Worm (Caenorhabditis elegans): Measurements from ENCODE around the gene unc-31.

Gene unc-31

DNA sequence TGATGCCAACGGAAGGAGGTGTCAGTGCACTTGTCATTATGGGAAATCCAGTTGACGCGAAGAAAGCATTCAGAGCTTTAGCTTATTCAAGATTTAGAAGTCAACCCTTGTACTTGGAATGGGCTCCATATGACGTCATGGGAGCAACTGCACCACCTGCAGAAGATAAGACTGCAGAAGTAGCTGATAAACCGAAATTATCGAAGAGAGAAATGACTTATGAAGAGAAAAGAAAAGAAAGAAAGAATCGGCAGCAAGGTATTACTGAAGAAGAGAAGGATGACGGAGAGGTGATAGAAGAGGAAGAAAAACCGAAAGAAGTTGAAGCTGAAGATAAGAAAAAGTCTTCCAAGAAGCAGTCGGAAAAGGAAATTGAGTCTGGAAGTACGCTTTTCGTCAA, 45.5 kb upstream of the unc-31 start:
- TF ChIP-seq ceh-83 (GFP tag; optimal IDR thresholded peaks at IDR 0.05) (no peak), pha-4 (tag; optimal IDR thresholded peaks at IDR 0.05) (no peak), M03D4.4 (tag; optimal IDR thresholded peaks at IDR 0.05) (no peak), cnd-1 (tag; optimal IDR thresholded peaks at IDR 0.05) (no peak), nhr-2 (tag; optimal IDR thresholded peaks at IDR 0.05) (no peak), unc-39 (tag; optimal IDR thresholded peaks at IDR 0.05) (no peak), drap-1 (GFP tag; optimal IDR thresholded peaks at IDR 0.05) (no peak)

DNA sequence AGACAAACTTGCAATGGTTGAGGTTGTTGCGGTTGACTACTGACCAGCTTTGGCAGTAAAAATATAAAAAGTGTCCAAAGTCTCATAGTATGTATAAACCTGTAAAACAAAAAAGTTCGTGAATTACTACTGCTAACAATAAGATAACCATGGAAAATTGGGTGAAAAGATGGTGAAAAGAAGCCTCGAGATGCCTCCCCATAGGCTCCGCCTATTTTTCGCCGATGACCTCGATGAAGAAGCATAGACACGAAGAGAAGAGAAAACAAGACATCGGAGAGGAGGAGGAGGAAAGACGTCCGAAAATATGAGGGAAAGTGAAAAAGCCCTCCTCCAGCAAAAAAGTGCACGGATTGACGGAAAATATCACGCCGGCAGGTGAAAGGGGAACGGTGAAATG, 32.2 kb upstream of the unc-31 start, which contains the start of gene T23F6.5:
Gene T23F6.5 (minus strand): TSS at position 101 of the 400 bp plus-strand sequence.
- TF ChIP-seq ceh-83 (GFP tag; optimal IDR thresholded peaks at IDR 0.05) (no peak), blmp-1 (tag; optimal IDR thresholded peaks at IDR 0.05) (peak; percentile 29)

DNA sequence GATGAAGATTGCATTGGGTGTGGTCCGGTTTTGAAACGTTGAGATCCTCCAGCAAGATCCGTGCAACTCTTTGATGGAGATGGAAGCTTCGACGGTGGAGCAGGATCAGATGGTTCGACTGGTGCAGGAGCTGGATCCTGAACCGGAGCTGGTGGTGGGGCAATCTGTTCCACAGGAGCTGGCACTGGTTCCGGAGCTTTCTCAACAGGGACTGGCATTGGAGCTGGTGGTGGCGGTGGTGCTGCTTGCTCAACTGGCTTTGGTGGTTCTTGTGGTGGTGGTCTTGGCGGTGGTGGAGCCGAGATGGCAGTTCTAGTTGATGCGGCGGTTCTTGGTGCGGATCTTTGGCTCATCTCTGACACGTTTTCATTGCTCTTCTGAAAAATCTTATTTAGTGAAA, 30.0 kb upstream of the unc-31 start:
- TF ChIP-seq ceh-39 (tag; optimal IDR thresholded peaks at IDR 0.05) (no peak), ztf-11 (tag; optimal IDR thresholded peaks at IDR 0.05) (no peak)

DNA sequence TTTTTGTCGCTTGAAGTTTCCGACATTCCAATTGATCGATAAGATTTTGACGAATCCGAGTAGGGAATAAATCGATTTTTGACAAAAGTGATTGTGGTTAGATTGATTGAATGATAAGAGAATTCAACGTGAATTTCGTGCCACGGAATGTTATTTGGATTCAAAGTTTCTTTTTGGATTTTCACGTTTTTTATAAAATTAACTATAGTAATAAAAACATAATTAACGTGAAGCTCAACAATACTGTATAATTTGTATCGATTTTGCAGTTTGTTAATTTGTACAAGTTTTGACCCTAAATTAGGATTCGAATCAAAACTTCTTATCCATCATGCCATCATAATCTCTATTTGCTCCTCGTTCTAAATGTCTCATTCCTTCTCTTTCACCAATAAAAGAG, 29.0 kb upstream of the unc-31 start, which contains the start of gene C36H8.1:
Gene C36H8.1 (minus strand): TSS at position 101 of the 400 bp plus-strand sequence.
- TF ChIP-seq flh-1 (GFP tag; optimal IDR thresholded peaks at IDR 0.05): no peak
- no peak for TF ChIP-seq nhr-28 (tag; optimal IDR thresholded peaks at IDR 0.05)
- TF ChIP-seq elt-3 (tag; optimal IDR thresholded peaks at IDR 0.05): no peak
- no peak for TF ChIP-seq ceh-43 (GFP tag; optimal IDR thresholded peaks at IDR 0.05)
- no peak for TF ChIP-seq nhr-12 (tag; optimal IDR thresholded peaks at IDR 0.05)
- no peak for TF ChIP-seq cnd-1 (tag; optimal IDR thresholded peaks at IDR 0.05)
- no peak for TF ChIP-seq hlh-1 (tag; optimal IDR thresholded peaks at IDR 0.05)
- no peak for TF ChIP-seq mls-2 (tag; optimal IDR thresholded peaks at IDR 0.05)
- no peak for TF ChIP-seq elt-1 (tag; optimal IDR thresholded peaks at IDR 0.05; ENCODE audit: borderline replicate concordance, insufficient read depth)
- TF ChIP-seq M03D4.4 (tag; optimal IDR thresholded peaks at IDR 0.05): no peak
- no peak for TF ChIP-seq unc-120 (tag; optimal IDR thresholded peaks at IDR 0.05; ENCODE audit: poor library complexity, severe bottlenecking)
- no peak for TF ChIP-seq zip-8 (tag; optimal IDR thresholded peaks at IDR 0.05)
- TF ChIP-seq sptf-1 (tag; optimal IDR thresholded peaks at IDR 0.05): no peak
- TF ChIP-seq ztf-11 (tag; optimal IDR thresholded peaks at IDR 0.05): no peak
- no peak for TF ChIP-seq nhr-2 (tag; optimal IDR thresholded peaks at IDR 0.05)
- no peak for TF ChIP-seq sem-2 (GFP tag; optimal IDR thresholded peaks at IDR 0.05)
- TF ChIP-seq nhr-76 (tag; optimal IDR thresholded peaks at IDR 0.05): no peak
- TF ChIP-seq pha-4 (tag; optimal IDR thresholded peaks at IDR 0.05): no peak

DNA sequence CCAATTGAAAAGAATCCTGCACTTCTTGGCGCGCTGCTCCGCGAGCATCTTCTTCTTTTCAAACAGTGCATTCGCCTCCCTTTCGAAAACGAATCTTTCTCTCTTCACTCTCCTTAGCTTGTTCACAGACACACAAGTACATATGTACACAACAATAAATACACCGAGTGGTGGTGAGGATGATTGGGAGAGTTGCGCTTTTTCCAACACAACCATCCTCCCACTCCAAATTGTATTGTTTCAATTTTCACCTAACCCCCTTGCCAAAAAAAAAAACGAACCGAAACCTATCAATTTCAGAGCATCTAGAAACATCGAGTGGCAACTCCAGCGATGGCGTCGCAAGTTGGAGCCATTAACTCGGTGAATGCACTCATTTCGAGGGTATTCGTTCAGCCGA, 27.4 kb upstream of the unc-31 start, which contains the start of gene inx-6:
Gene inx-6 (plus strand): TSS at position 301 of the 400 bp plus-strand sequence.
- TF ChIP-seq unc-62 (GFP tag; optimal IDR thresholded peaks at IDR 0.05): no peak
- no peak for TF ChIP-seq lsy-2 (tag; optimal IDR thresholded peaks at IDR 0.05)
- no peak for TF ChIP-seq nhr-2 (tag; optimal IDR thresholded peaks at IDR 0.05)
- no peak for TF ChIP-seq cnd-1 (tag; optimal IDR thresholded peaks at IDR 0.05)
- TF ChIP-seq mab-5 (tag; optimal IDR thresholded peaks at IDR 0.05): no peak
- no peak for TF ChIP-seq snpc-4 (tag; optimal IDR thresholded peaks at IDR 0.05)
- TF ChIP-seq ham-2 (GFP tag; optimal IDR thresholded peaks at IDR 0.05): no peak
- TF ChIP-seq ces-1 (GFP tag; optimal IDR thresholded peaks at IDR 0.05): no peak
- no peak for TF ChIP-seq elt-3 (tag; optimal IDR thresholded peaks at IDR 0.05)

DNA sequence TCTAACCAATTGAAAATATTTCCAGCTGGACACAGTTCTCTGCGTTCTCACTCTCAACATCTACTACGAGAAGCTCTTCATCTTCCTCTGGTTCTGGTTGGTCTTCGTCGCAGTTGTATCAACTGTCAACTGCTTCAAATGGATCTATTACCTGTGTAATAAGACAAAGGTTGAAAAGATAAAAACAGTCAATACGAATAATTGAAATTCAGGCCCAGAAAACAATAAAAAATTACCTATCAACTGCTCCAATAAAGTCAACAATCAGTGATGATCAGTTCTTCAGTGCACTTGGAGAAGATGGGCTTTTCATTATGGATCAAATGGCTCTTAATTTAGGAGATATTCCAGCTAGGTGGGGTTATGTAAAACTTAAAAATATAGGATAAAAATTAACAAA, 24.9 kb upstream of the unc-31 start:
- TF ChIP-seq lin-13 (tag; optimal IDR thresholded peaks at IDR 0.05) (no peak), pha-4 (tag; optimal IDR thresholded peaks at IDR 0.05) (no peak), mab-5 (tag; optimal IDR thresholded peaks at IDR 0.05) (no peak), ces-1 (GFP tag; optimal IDR thresholded peaks at IDR 0.05) (no peak), sptf-1 (tag; optimal IDR thresholded peaks at IDR 0.05) (no peak), ceh-83 (GFP tag; optimal IDR thresholded peaks at IDR 0.05) (no peak), lin-32 (GFP tag; optimal IDR thresholded peaks at IDR 0.05) (no peak), nhr-2 (tag; optimal IDR thresholded peaks at IDR 0.05) (no peak), nhr-12 (tag; optimal IDR thresholded peaks at IDR 0.05) (no peak), snpc-4 (tag; optimal IDR thresholded peaks at IDR 0.05) (no peak)

Measured in whole organism, mixed stage, embryonic.